Worm (Caenorhabditis elegans) whole organism, mixed stage, embryonic: ENCODE results near the gene W10G6.6.

Experiments used
- blmp-1 ChIP-seq: fragments of 150-350 bp; optimal IDR thresholded peaks from 2 replicates; lab custom pipeline; 2014; ENCODE audit warnings: missing biosample characterization, missing genetic modification characterization
- elt-1 ChIP-seq: sonication (generic microtip); optimal IDR thresholded peaks from 2 replicates; lab custom pipeline; 2017; ENCODE audit warnings: missing genetic modification characterization, mild to moderate bottlenecking, missing compliant biosample characterization, antibody characterized with exemption, moderate library complexity, borderline replicate concordance; ENCODE audit not compliant: insufficient read depth
- lsy-2 ChIP-seq: fragments of 150-350 bp; optimal IDR thresholded peaks from 2 replicates; lab custom pipeline; 2014; ENCODE audit warnings: missing biosample characterization, missing genetic modification characterization
- nhr-76 ChIP-seq: sonication (generic microtip); optimal IDR thresholded peaks from 2 replicates; lab custom pipeline; 2017; ENCODE audit warnings: missing biosample characterization, missing genetic modification characterization

DNA sequence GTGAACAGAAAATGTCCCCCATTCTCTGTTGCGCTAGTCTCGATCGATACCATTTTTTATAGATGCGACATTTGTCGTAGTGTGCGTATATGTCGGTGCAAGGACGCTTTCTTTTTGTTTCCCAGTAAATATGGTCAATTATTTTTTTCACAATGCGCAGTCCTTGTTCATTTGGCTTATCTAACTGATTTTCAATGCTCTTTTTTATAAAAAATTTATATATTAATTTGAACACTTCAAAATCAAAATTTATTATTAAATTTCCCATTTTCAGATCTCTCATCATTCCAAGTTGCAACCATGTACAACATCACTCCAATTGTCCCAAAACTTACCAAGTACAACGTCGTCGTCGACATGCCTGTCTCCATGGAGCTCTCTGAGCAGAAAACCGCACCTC is 33.5 kb downstream of the W10G6.6 start, which contains the start of gene F23A7.1:
- no peak for TF ChIP-seq nhr-76 (tag; lab: Kevin White, UChicago)
- TF ChIP-seq elt-1 (tag; lab: Kevin White, UChicago), result no peak
- no peak for TF ChIP-seq lsy-2 (tag; lab: Kevin White, UChicago)
- no peak for TF ChIP-seq blmp-1
